Fruit fly (Drosophila melanogaster) whole organism, embryonic: ENCODE data around the gene CG15475.

ENCODE experiments used
- Ada2b ChIP-seq: fragments of 200-800 bp; sonication (Bioruptor generic); IDR thresholded peaks from 2 replicates; pipeline ENCODE4 v1.3.6; 2022; ENCODE audit warnings: missing biosample characterization, missing genetic modification characterization
- Atf-2 ChIP-seq: fragments of 200-800 bp; sonication (Bioruptor generic); optimal IDR thresholded peaks from 2 replicates; lab custom pipeline; 2016; ENCODE audit warnings: missing biosample characterization, missing genetic modification characterization
- Blimp-1 ChIP-seq: fragments of 200-800 bp; sonication (Bioruptor generic); optimal IDR thresholded peaks from 3 replicates; lab custom pipeline; 2018; ENCODE audit warnings: missing biosample characterization, missing genetic modification characterization, mild to moderate bottlenecking, moderate library complexity, missing genetic modification reagents
- CG12155 ChIP-seq: fragments of 200-800 bp; sonication (Bioruptor generic); optimal IDR thresholded peaks from 3 replicates; lab custom pipeline; 2016; ENCODE audit warnings: missing biosample characterization, missing genetic modification characterization
- CG1233 ChIP-seq: fragments of 200-800 bp; sonication (Bioruptor generic); optimal IDR thresholded peaks from 4 replicates; lab custom pipeline; 2018; ENCODE audit warnings: missing biosample characterization, mild to moderate bottlenecking, missing genetic modification characterization
- CG12769 ChIP-seq: fragments of 200-800 bp; sonication (Bioruptor generic); optimal IDR thresholded peaks from 2 replicates; lab custom pipeline; 2019; ENCODE audit warnings: missing biosample characterization, mild to moderate bottlenecking, missing genetic modification characterization, moderate library complexity
- CG13287 ChIP-seq: fragments of 200-800 bp; sonication (Bioruptor generic); IDR thresholded peaks from 2 replicates; pipeline ENCODE4 v1.3.6; 2022; ENCODE audit warnings: missing biosample characterization, missing genetic modification characterization; ENCODE audit not compliant: partially characterized antibody
- CG14050 ChIP-seq: fragments of 200-800 bp; sonication (Bioruptor generic); IDR thresholded peaks from 3 replicates; pipeline ENCODE4 v1.3.6; 2022; ENCODE audit warnings: missing biosample characterization, missing genetic modification characterization
- CG15073 ChIP-seq: fragments of 200-800 bp; sonication (Bioruptor generic); optimal IDR thresholded peaks from 2 replicates; lab custom pipeline; 2016; ENCODE audit warnings: missing biosample characterization, missing genetic modification characterization
- CG15269 ChIP-seq: fragments of 200-800 bp; sonication (Bioruptor generic); optimal IDR thresholded peaks from 2 replicates; lab custom pipeline; 2018; ENCODE audit warnings: missing biosample characterization, mild to moderate bottlenecking, missing genetic modification characterization, moderate library complexity
- CG17385 ChIP-seq: fragments of 200-800 bp; sonication (Bioruptor generic); optimal IDR thresholded peaks from 3 replicates; lab custom pipeline; 2018; ENCODE audit warnings: missing biosample characterization, mild to moderate bottlenecking, missing genetic modification characterization
- CG30020 ChIP-seq: fragments of 200-800 bp; optimal IDR thresholded peaks from 2 replicates; lab custom pipeline; 2019; ENCODE audit warnings: missing biosample characterization, mild to moderate bottlenecking, missing genetic modification characterization, moderate library complexity
- CG3065 ChIP-seq: fragments of 200-800 bp; sonication (Bioruptor generic); optimal IDR thresholded peaks from 2 replicates; lab custom pipeline; 2016; ENCODE audit warnings: missing biosample characterization, missing genetic modification characterization
- CG3281 ChIP-seq: fragments of 200-800 bp; sonication (Bioruptor generic); optimal IDR thresholded peaks from 3 replicates; lab custom pipeline; 2017; ENCODE audit warnings: missing biosample characterization, mild to moderate bottlenecking, missing genetic modification characterization
- CG34422 ChIP-seq: fragments of 200-800 bp; sonication (Bioruptor generic); IDR thresholded peaks from 3 replicates; pipeline ENCODE4 v1.3.6; 2022; ENCODE audit warnings: missing biosample characterization, missing genetic modification characterization
- CG42726 ChIP-seq: fragments of 200-800 bp; sonication (Bioruptor generic); IDR thresholded peaks from 2 replicates; pipeline ENCODE4 v1.3.6; 2022; ENCODE audit warnings: missing biosample characterization, missing genetic modification characterization; ENCODE audit not compliant: partially characterized antibody
- CG6254 ChIP-seq: fragments of 200-800 bp; sonication (Bioruptor generic); optimal IDR thresholded peaks from 3 replicates; lab custom pipeline; 2017; ENCODE audit warnings: mild to moderate bottlenecking, missing biosample characterization, missing genetic modification reagents, missing genetic modification characterization
- CG6272 ChIP-seq: fragments of 200-800 bp; sonication (Bioruptor generic); IDR thresholded peaks from 2 replicates; pipeline ENCODE4 v1.3.6; 2022; ENCODE audit warnings: missing biosample characterization, missing genetic modification characterization
- CG6813 ChIP-seq: fragments of 200-800 bp; sonication (Bioruptor generic); optimal IDR thresholded peaks from 2 replicates; lab custom pipeline; 2017; ENCODE audit warnings: missing biosample characterization, missing genetic modification characterization, mild to moderate bottlenecking, moderate library complexity, missing genetic modification reagents
- CG7745 ChIP-seq: fragments of 200-800 bp; sonication (Bioruptor generic); optimal IDR thresholded peaks from 2 replicates; lab custom pipeline; 2018; ENCODE audit warnings: missing biosample characterization, mild to moderate bottlenecking, missing genetic modification characterization, moderate library complexity
- CTCF ChIP-seq: fragments of 200-800 bp; sonication (Bioruptor generic); optimal IDR thresholded peaks from 2 replicates; lab custom pipeline; 2017; ENCODE audit warnings: missing biosample characterization, mild to moderate bottlenecking, missing genetic modification characterization, moderate library complexity
- CrebB ChIP-seq: fragments of 200-800 bp; sonication (Bioruptor generic); optimal IDR thresholded peaks from 3 replicates; lab custom pipeline; 2018; ENCODE audit warnings: missing biosample characterization, mild to moderate bottlenecking, missing genetic modification characterization
- D19A ChIP-seq: fragments of 200-800 bp; optimal IDR thresholded peaks from 3 replicates; lab custom pipeline; 2019; ENCODE audit warnings: missing biosample characterization, mild to moderate bottlenecking, missing genetic modification characterization, moderate library complexity
- E2f2 ChIP-seq: fragments of 200-800 bp; sonication (Bioruptor generic); IDR thresholded peaks from 2 replicates; pipeline ENCODE4 v1.3.6; 2022; ENCODE audit warnings: missing biosample characterization, missing genetic modification characterization
- Gug ChIP-seq: fragments of 200-800 bp; sonication (Bioruptor generic); IDR thresholded peaks from 4 replicates; pipeline ENCODE4 v1.3.6; 2022; ENCODE audit warnings: missing biosample characterization, missing genetic modification characterization
- H2.0 ChIP-seq: fragments of 200-800 bp; sonication (Bioruptor generic); IDR thresholded peaks from 2 replicates; pipeline ENCODE4 v1.3.6; 2022; ENCODE audit warnings: missing biosample characterization, missing genetic modification characterization
- MBD-R2 ChIP-seq: fragments of 200-800 bp; sonication (Bioruptor generic); IDR thresholded peaks from 2 replicates; pipeline ENCODE4 v1.3.6; 2022; ENCODE audit warnings: missing biosample characterization, missing genetic modification characterization
- Myb ChIP-seq: fragments of 200-800 bp; sonication (Bioruptor generic); optimal IDR thresholded peaks from 2 replicates; lab custom pipeline; 2016; ENCODE audit warnings: missing biosample characterization, missing genetic modification characterization
- Oli ChIP-seq: fragments of 200-800 bp; sonication (Bioruptor generic); optimal IDR thresholded peaks from 2 replicates; lab custom pipeline; 2018; ENCODE audit warnings: missing biosample characterization, mild to moderate bottlenecking, missing genetic modification characterization, moderate library complexity
- Optix ChIP-seq: fragments of 200-800 bp; sonication (Bioruptor generic); IDR thresholded peaks from 3 replicates; pipeline ENCODE4 v1.3.6; 2022; ENCODE audit warnings: missing biosample characterization, missing genetic modification characterization
- Ssrp ChIP-seq: fragments of 200-800 bp; sonication (Bioruptor generic); optimal IDR thresholded peaks from 2 replicates; lab custom pipeline; 2018; ENCODE audit warnings: missing biosample characterization, mild to moderate bottlenecking, missing genetic modification characterization, moderate library complexity
- ara ChIP-seq: fragments of 200-800 bp; sonication (Bioruptor generic); IDR thresholded peaks from 2 replicates; pipeline ENCODE4 v1.3.6; 2022; ENCODE audit warnings: missing biosample characterization, missing genetic modification characterization
- az2 ChIP-seq: fragments of 200-800 bp; sonication (Bioruptor generic); optimal IDR thresholded peaks from 3 replicates; lab custom pipeline; 2016; ENCODE audit warnings: missing biosample characterization, missing genetic modification characterization
- bowl ChIP-seq: fragments of 200-800 bp; sonication (Bioruptor generic); IDR thresholded peaks from 2 replicates; pipeline ENCODE4 v1.3.6; 2022; ENCODE audit warnings: missing biosample characterization, missing genetic modification characterization
- disco-r ChIP-seq: fragments of 200-800 bp; sonication (Bioruptor generic); optimal IDR thresholded peaks from 2 replicates; lab custom pipeline; 2016; ENCODE audit warnings: missing biosample characterization, missing genetic modification characterization
- emc ChIP-seq: fragments of 200-800 bp; sonication (Bioruptor generic); optimal IDR thresholded peaks from 2 replicates; lab custom pipeline; 2016; ENCODE audit warnings: missing biosample characterization, missing genetic modification characterization
- fu2 ChIP-seq: fragments of 200-800 bp; sonication (Bioruptor generic); optimal IDR thresholded peaks from 2 replicates; lab custom pipeline; 2016; ENCODE audit warnings: missing biosample characterization, missing genetic modification characterization
- gt ChIP-seq: fragments of 200-800 bp; sonication (Bioruptor generic); IDR thresholded peaks from 2 replicates; pipeline ENCODE4 v1.3.6; 2022; ENCODE audit warnings: missing biosample characterization, missing genetic modification characterization
- hb ChIP-seq: fragments of 200-800 bp; sonication (Bioruptor generic); IDR thresholded peaks from 3 replicates; pipeline ENCODE4 v1.3.6; 2022; ENCODE audit warnings: missing biosample characterization, missing genetic modification characterization; ENCODE audit not compliant: partially characterized antibody
- insv ChIP-seq, 2 experiments: fragments of 200-800 bp; sonication (Bioruptor generic); optimal IDR thresholded peaks; 3 replicates each; lab custom pipeline; 2016 to 2018; ENCODE audit warnings: missing biosample characterization in 2 of 2, missing genetic modification characterization in 2 of 2
- lov ChIP-seq, 2 experiments: fragments of 200-800 bp in 1 of 2; fragments of >200 bp in 1 of 2; sonication (Bioruptor generic) in 1 of 2; IDR thresholded peaks in 1 of 2; optimal IDR thresholded peaks in 1 of 2; 2 replicates in 1 of 2; 3 replicates in 1 of 2; pipeline versions ENCODE4 v1.3.6 to Lab custom; 2017 to 2022; ENCODE audit warnings: missing biosample characterization in 1 of 2, missing genetic modification characterization in 1 of 2
- luna ChIP-seq: fragments of 200-800 bp; sonication (Bioruptor generic); optimal IDR thresholded peaks from 2 replicates; lab custom pipeline; 2016; ENCODE audit warnings: missing biosample characterization, missing genetic modification characterization
- mam ChIP-seq: fragments of 200-800 bp; sonication (Bioruptor generic); optimal IDR thresholded peaks from 3 replicates; lab custom pipeline; 2016; ENCODE audit warnings: missing biosample characterization, missing genetic modification characterization
- nerfin-1 ChIP-seq: fragments of 200-800 bp; sonication (Bioruptor generic); optimal IDR thresholded peaks from 3 replicates; lab custom pipeline; 2019; ENCODE audit warnings: missing biosample characterization, mild to moderate bottlenecking, missing genetic modification characterization, moderate library complexity
- odd ChIP-seq: fragments of 200-800 bp; sonication (Bioruptor generic); optimal IDR thresholded peaks from 2 replicates; lab custom pipeline; 2017; ENCODE audit warnings: missing biosample characterization, mild to moderate bottlenecking, missing genetic modification characterization
- pfk ChIP-seq: fragments of 200-800 bp; sonication (Bioruptor generic); optimal IDR thresholded peaks from 2 replicates; lab custom pipeline; 2018; ENCODE audit warnings: missing biosample characterization, mild to moderate bottlenecking, missing genetic modification characterization, moderate library complexity
- sc ChIP-seq, 3 experiments: fragments of >200 bp in 2 of 3; fragments of 200-800 bp in 1 of 3; sonication (Bioruptor generic) in 1 of 3; optimal IDR thresholded peaks; 2 replicates in 2 of 3; 3 replicates in 1 of 3; lab custom pipeline; 2017; ENCODE audit warnings: mild to moderate bottlenecking in 1 of 3, missing biosample characterization in 1 of 3, missing genetic modification characterization in 1 of 3, missing genetic modification reagents in 1 of 3
- sens-2 ChIP-seq: fragments of 200-800 bp; sonication (Bioruptor generic); IDR thresholded peaks from 2 replicates; pipeline ENCODE4 v1.3.6; 2022; ENCODE audit warnings: missing biosample characterization, missing genetic modification characterization
- wdn ChIP-seq: fragments of 200-800 bp; sonication (Bioruptor generic); IDR thresholded peaks from 2 replicates; pipeline ENCODE4 v1.3.6; 2022; ENCODE audit warnings: missing biosample characterization, missing genetic modification characterization

The CG15475 gene

DNA sequence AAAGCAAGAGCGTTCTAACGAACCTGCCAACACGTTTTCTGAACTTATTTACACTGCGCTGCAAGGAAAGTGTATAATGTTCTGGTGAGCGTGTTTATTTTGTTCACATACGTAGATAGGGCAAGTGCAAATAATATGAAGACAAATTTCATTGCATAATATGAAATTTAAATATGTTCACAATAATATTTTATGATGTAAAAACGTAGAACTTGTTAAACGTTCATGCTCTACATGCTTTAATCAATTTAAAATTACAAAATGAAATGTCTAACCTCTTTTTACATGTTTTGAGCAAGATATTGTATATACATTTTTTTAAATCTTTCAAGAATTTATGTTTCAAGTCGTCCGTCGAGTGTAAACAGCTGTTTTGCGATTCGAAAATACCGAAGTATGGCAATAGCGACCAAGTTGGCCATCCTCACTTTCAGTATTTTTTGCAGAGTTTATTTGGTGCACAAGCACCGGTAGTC lies 31.1 kb downstream of the CG15475 start, which contains the start of the genes phr6-4 and CG2608 (continued):
- TF ChIP-seq nerfin-1 (tag; lab: Kevin White, UChicago) (peak; percentile 90), Atf-2 (GFP tag; lab: Kevin White, UChicago) (peak; percentile 92), mam (GFP tag; lab: Kevin White, UChicago) (peak; percentile 91), Ssrp (tag; lab: Kevin White, UChicago) (peak; percentile 94), fu2 (peak; percentile 87), emc (peak; percentile 62), CG15269 (peak; percentile 94), gt (peak; percentile 64), Gug (GFP tag; lab: Robert Waterston, UW) (peak; percentile 85), CG6272 (GFP tag; lab: Robert Waterston, UW) (peak; percentile 76), odd (GFP tag; lab: Kevin White, UChicago) (peak; percentile 91), CrebB (peak; percentile 86), luna (GFP tag; lab: Kevin White, UChicago) (peak; percentile 68), E2f2 (peak; percentile 81), sc (optimal IDR thresholded peaks at IDR 0.05; lab: Kevin White, UChicago) (no peak), sc (GFP tag; optimal IDR thresholded peaks at IDR 0.05; lab: Kevin White, UChicago) (peak; percentile 86), wdn (GFP tag; lab: Robert Waterston, UW) (peak; percentile 87), CG15073 (peak; percentile 54), H2.0 (GFP tag; lab: Robert Waterston, UW) (peak; percentile 73), CG12769 (tag; lab: Kevin White, UChicago) (peak; percentile 83), CG3065 (GFP tag; lab: Kevin White, UChicago) (peak; percentile 86), CG6254 (GFP tag; lab: Kevin White, UChicago) (peak; percentile 83), lov (optimal IDR thresholded peaks at IDR 0.05; lab: Kevin White, UChicago) (no peak), lov (GFP tag; IDR thresholded peaks at IDR 0.05; lab: Robert Waterston, UW) (0 out of 3 replicates have a peak, but pooled peaks have one; percentile 69), CG13287 (no peak), Oli (peak; percentile 94), Myb (peak; percentile 72), CG34422 (peak; percentile 73; the same call in 1 of the 3 replicates), ara (GFP tag; lab: Robert Waterston, UW) (peak; percentile 80; the same call in 1 of the 2 replicates), insv (GFP tag; optimal IDR thresholded peaks at IDR 0.05; lab: Kevin White, UChicago) (peak in 1 of 2 experiments; percentile 55), hb (GFP tag; lab: Robert Waterston, UW) (no peak), D19A (tag; lab: Kevin White, UChicago) (peak; percentile 90), CG7745 (tag; lab: Kevin White, UChicago) (no peak), az2 (GFP tag; lab: Kevin White, UChicago) (peak; percentile 95), CG42726 (GFP tag; lab: Robert Waterston, UW) (no peak), sens-2 (GFP tag; lab: Robert Waterston, UW) (peak; percentile 30; the same call in 1 of the 2 replicates), Blimp-1 (GFP tag; lab: Kevin White, UChicago) (peak; percentile 91), bowl (GFP tag; lab: Robert Waterston, UW) (peak; percentile 60; the same call in 1 of the 2 replicates), Optix (GFP tag; lab: Robert Waterston, UW) (peak; percentile 60; the same call in 1 of the 3 replicates), MBD-R2 (peak; percentile 64), CG14050 (GFP tag; lab: Robert Waterston, UW) (peak; percentile 80), CG6813 (GFP tag; lab: Kevin White, UChicago) (peak; percentile 85), CG17385 (GFP tag; lab: Kevin White, UChicago) (peak; percentile 89), CG30020 (peak; percentile 77), CG12155 (GFP tag; lab: Kevin White, UChicago) (peak; percentile 91), CTCF (peak; percentile 51), Ada2b (GFP tag; lab: Robert Waterston, UW) (peak; percentile 81), pfk (GFP tag; lab: Kevin White, UChicago) (no peak), CG1233 (peak; percentile 92), disco-r (GFP tag; lab: Kevin White, UChicago) (peak; percentile 75), CG3281 (GFP tag; lab: Kevin White, UChicago) (peak; percentile 93)
